Worm (Caenorhabditis elegans) whole organism, early embryonic: ENCODE results near the gene msp-78.

Source experiments
- B0310.2 ChIP-seq: sonication (generic microtip); optimal IDR thresholded peaks from 2 replicates; lab custom pipeline; 2016; ENCODE audit warnings: mild to moderate bottlenecking, missing genetic modification characterization, missing compliant biosample characterization
- F13C5.2 ChIP-seq: sonication (generic microtip); optimal IDR thresholded peaks from 2 replicates; lab custom pipeline; 2017; ENCODE audit warnings: mild to moderate bottlenecking, missing genetic modification characterization, inconsistent platforms, missing compliant biosample characterization
- aly-1 ChIP-seq: sonication (generic microtip); optimal IDR thresholded peaks from 2 replicates; lab custom pipeline; 2016; ENCODE audit warnings: missing genetic modification characterization, missing compliant biosample characterization
- ama-1 ChIP-seq: fragments of 150-350 bp; optimal IDR thresholded peaks from 2 replicates; lab custom pipeline; 2014
- ceh-13 ChIP-seq: fragments of 200-800 bp; sonication (Bioruptor generic); optimal IDR thresholded peaks from 2 replicates; lab custom pipeline; 2018; ENCODE audit warnings: mild to moderate bottlenecking, missing genetic modification characterization, missing compliant biosample characterization
- ceh-36 ChIP-seq: sonication (generic microtip); optimal IDR thresholded peaks from 2 replicates; lab custom pipeline; 2016; ENCODE audit warnings: missing genetic modification characterization, inconsistent platforms, missing compliant biosample characterization
- ets-7 ChIP-seq: sonication (generic microtip); optimal IDR thresholded peaks from 2 replicates; lab custom pipeline; 2016; ENCODE audit warnings: missing genotype, missing genetic modification characterization, missing compliant biosample characterization
- flt-1 ChIP-seq: fragments of 200-800 bp; sonication (Bioruptor generic); IDR thresholded peaks from 2 replicates; pipeline ENCODE4 v1.3.6; 2022; ENCODE audit warnings: missing genetic modification characterization, missing compliant biosample characterization
- hmbx-1 ChIP-seq: sonication (generic microtip); optimal IDR thresholded peaks from 2 replicates; lab custom pipeline; 2016; ENCODE audit warnings: mild to moderate bottlenecking, missing genetic modification characterization, missing compliant biosample characterization
- hnd-1 ChIP-seq: sonication (generic microtip); optimal IDR thresholded peaks from 2 replicates; lab custom pipeline; 2016; ENCODE audit warnings: missing genetic modification characterization, missing compliant biosample characterization
- pes-1 ChIP-seq: fragments of 200-800 bp; sonication (Bioruptor generic); IDR thresholded peaks from 2 replicates; pipeline ENCODE4 v1.3.6; 2022; ENCODE audit warnings: missing genetic modification reagents, missing genetic modification characterization, missing compliant biosample characterization
- scrt-1 ChIP-seq: fragments of 200-800 bp; sonication (Bioruptor generic); IDR thresholded peaks from 2 replicates; pipeline ENCODE4 v1.3.6; 2022; ENCODE audit warnings: missing genetic modification characterization, missing compliant biosample characterization
- sea-1 ChIP-seq: fragments of 200-800 bp; sonication (Bioruptor generic); conservative IDR thresholded peaks from 2 replicates; pipeline ENCODE4 v1.3.6; 2022; ENCODE audit warnings: missing genetic modification characterization, missing compliant biosample characterization
- tbx-37 ChIP-seq: fragments of 200-800 bp; sonication (Bioruptor generic); conservative IDR thresholded peaks from 2 replicates; pipeline ENCODE4 v1.3.6; 2022; ENCODE audit warnings: missing genetic modification reagents, missing genetic modification characterization, missing compliant biosample characterization

DNA sequence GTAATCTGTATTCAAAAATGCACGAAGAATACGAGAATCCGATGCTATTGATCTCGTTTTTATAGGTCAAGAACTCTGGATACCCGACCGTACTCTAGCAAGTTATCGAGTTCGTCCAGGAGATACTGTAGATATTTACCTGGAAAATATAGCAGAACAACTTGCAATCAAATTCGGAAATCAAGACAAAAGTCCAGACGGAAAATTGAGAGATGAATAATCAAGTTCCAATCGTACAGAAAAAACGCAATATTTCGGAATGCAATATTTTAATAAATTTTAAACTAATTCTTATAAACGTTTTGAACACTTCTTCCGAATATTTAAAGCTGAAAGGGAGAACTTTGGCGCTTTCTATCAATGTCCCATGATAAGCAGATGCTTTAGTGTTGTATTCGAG is 30.8 kb upstream of the msp-78 start:
- TF ChIP-seq sea-1 = no peak
- no peak for TF ChIP-seq ama-1 (lab: Kevin White, UChicago)
- no peak for TF ChIP-seq tbx-37 (GFP tag; lab: Robert Waterston, UW)
- TF ChIP-seq flt-1 (GFP tag; lab: Robert Waterston, UW) = no peak
- TF ChIP-seq hnd-1 (tag; lab: Kevin White, UChicago) = no peak
- TF ChIP-seq F13C5.2 (tag; lab: Kevin White, UChicago) = no peak
- no peak for TF ChIP-seq ets-7 (tag; lab: Kevin White, UChicago)
- TF ChIP-seq B0310.2 (tag; lab: Kevin White, UChicago) = no peak
- TF ChIP-seq hmbx-1 = no peak
- no peak for TF ChIP-seq pes-1
- no peak for TF ChIP-seq ceh-13 (GFP tag; lab: Kevin White, UChicago)
- no peak for TF ChIP-seq scrt-1 (GFP tag; lab: Robert Waterston, UW)
- no peak for TF ChIP-seq aly-1
- TF ChIP-seq ceh-36 (tag; lab: Kevin White, UChicago) = no peak
